Worm (Caenorhabditis elegans) whole organism, L4 larva: ENCODE measurements around the gene nhr-86.

Experiments
- D1046.2 ChIP-seq: fragments of 200-800 bp; sonication (Bioruptor generic); IDR thresholded peaks from 2 replicates; pipeline ENCODE4 v1.3.6; 2022; ENCODE audit warnings: missing genetic modification characterization, missing compliant biosample characterization
- F10B5.3 ChIP-seq: sonication (generic microtip); optimal IDR thresholded peaks from 2 replicates; lab custom pipeline; 2016; ENCODE audit warnings: mild to moderate bottlenecking, missing genetic modification characterization, missing compliant biosample characterization
- F37D6.2 ChIP-seq: sonication (generic microtip); optimal IDR thresholded peaks from 2 replicates; lab custom pipeline; 2016; ENCODE audit warnings: mild to moderate bottlenecking, missing genetic modification characterization, missing compliant biosample characterization
- R02D3.7 ChIP-seq: fragments of 150-350 bp; sonication (generic microtip); optimal IDR thresholded peaks from 3 replicates; lab custom pipeline; 2014; ENCODE audit warnings: missing biosample characterization, missing genetic modification characterization
- T20F7.1 ChIP-seq: fragments of 200-800 bp; sonication (Bioruptor generic); optimal IDR thresholded peaks from 2 replicates; lab custom pipeline; 2018; ENCODE audit warnings: mild to moderate bottlenecking, missing genetic modification characterization, missing compliant biosample characterization
- Y48G9A.11 ChIP-seq: fragments of 200-800 bp; sonication (Bioruptor generic); IDR thresholded peaks from 2 replicates; pipeline ENCODE4 v1.3.6; 2022; ENCODE audit warnings: missing genetic modification reagents, missing genetic modification characterization, missing compliant biosample characterization
- Y5F2A.4 ChIP-seq: fragments of 200-800 bp; sonication (Bioruptor generic); optimal IDR thresholded peaks from 2 replicates; lab custom pipeline; 2018; ENCODE audit warnings: mild to moderate bottlenecking, missing genetic modification characterization, missing compliant biosample characterization
- ama-1 ChIP-seq: fragments of 150-350 bp; optimal IDR thresholded peaks from 2 replicates; lab custom pipeline; 2014; ENCODE audit warnings: inconsistent platforms, mixed read lengths
- arid-1 ChIP-seq: fragments of 200-800 bp; sonication (Bioruptor generic); conservative IDR thresholded peaks from 2 replicates; pipeline ENCODE4 v1.3.6; 2022; ENCODE audit warnings: missing genetic modification reagents, missing genetic modification characterization, missing compliant biosample characterization
- attf-4 ChIP-seq: sonication (generic microtip); optimal IDR thresholded peaks from 3 replicates; lab custom pipeline; 2017; ENCODE audit warnings: missing biosample characterization, missing genetic modification characterization
- ceh-20 ChIP-seq: fragments of 200-800 bp; sonication (Bioruptor generic); IDR thresholded peaks from 2 replicates; pipeline ENCODE4 v1.3.6; 2022; ENCODE audit warnings: missing genetic modification reagents, missing genetic modification characterization, missing compliant biosample characterization
- ceh-28 ChIP-seq: fragments of 150-350 bp; optimal IDR thresholded peaks from 2 replicates; lab custom pipeline; 2014; ENCODE audit warnings: missing biosample characterization, missing genetic modification reagents, missing genetic modification characterization
- ceh-44 ChIP-seq: fragments of 200-800 bp; sonication (Bioruptor generic); IDR thresholded peaks from 2 replicates; pipeline ENCODE4 v1.3.6; 2022; ENCODE audit warnings: missing genetic modification reagents, missing genetic modification characterization, missing compliant biosample characterization
- ces-1 ChIP-seq: fragments of 150-350 bp; sonication (generic microtip); optimal IDR thresholded peaks from 4 replicates; lab custom pipeline; 2014; ENCODE audit warnings: missing biosample characterization, missing genetic modification reagents, missing genetic modification characterization
- ctbp-1 ChIP-seq: fragments of 200-800 bp; sonication (Bioruptor generic); IDR thresholded peaks from 2 replicates; pipeline ENCODE4 v1.3.6; 2022; ENCODE audit warnings: missing genetic modification reagents, missing genetic modification characterization, missing compliant biosample characterization
- dmd-8 ChIP-seq: fragments of 200-800 bp; sonication (Bioruptor generic); IDR thresholded peaks from 2 replicates; pipeline ENCODE4 v1.3.6; 2022; ENCODE audit warnings: missing genetic modification characterization, missing compliant biosample characterization
- dve-1 ChIP-seq: sonication (generic microtip); optimal IDR thresholded peaks from 2 replicates; lab custom pipeline; 2017; ENCODE audit warnings: antibody characterized with exemption, mild to moderate bottlenecking, missing genetic modification characterization, missing compliant biosample characterization; ENCODE audit not compliant: insufficient read depth
- egl-27 ChIP-seq: sonication (generic microtip); optimal IDR thresholded peaks from 3 replicates; lab custom pipeline; 2017; ENCODE audit warnings: missing biosample characterization, missing genetic modification reagents, missing genetic modification characterization
- egl-43 ChIP-seq: fragments of 200-800 bp; sonication (Bioruptor generic); IDR thresholded peaks from 2 replicates; pipeline ENCODE4 v1.3.6; 2022; ENCODE audit warnings: missing genetic modification reagents, missing genetic modification characterization, missing compliant biosample characterization
- fkh-10 ChIP-seq: fragments of 150-350 bp; optimal IDR thresholded peaks from 2 replicates; lab custom pipeline; 2014; ENCODE audit warnings: missing biosample characterization, missing genetic modification reagents, missing genetic modification characterization
- fos-1 ChIP-seq: fragments of 150-350 bp; optimal IDR thresholded peaks from 2 replicates; lab custom pipeline; 2014; ENCODE audit warnings: missing biosample characterization, missing genetic modification characterization
- hlh-11 ChIP-seq: fragments of 200-800 bp; sonication (Bioruptor generic); optimal IDR thresholded peaks from 2 replicates; lab custom pipeline; 2018; ENCODE audit warnings: mild to moderate bottlenecking, missing genetic modification characterization, missing compliant biosample characterization
- hmg-1.1 ChIP-seq: fragments of 200-800 bp; sonication (Bioruptor generic); IDR thresholded peaks from 2 replicates; pipeline ENCODE4 v1.3.6; 2022; ENCODE audit warnings: missing genetic modification reagents, missing genetic modification characterization, missing compliant biosample characterization
- jun-1 ChIP-seq: fragments of 150-350 bp; optimal IDR thresholded peaks from 2 replicates; lab custom pipeline; 2014; ENCODE audit warnings: missing biosample characterization, missing genetic modification reagents, missing genetic modification characterization
- lim-7 ChIP-seq: fragments of 200-800 bp; sonication (Bioruptor generic); IDR thresholded peaks from 2 replicates; pipeline ENCODE4 v1.3.6; 2022; ENCODE audit warnings: missing genetic modification characterization, missing compliant biosample characterization
- lin-1 ChIP-seq: fragments of 200-800 bp; sonication (Bioruptor generic); IDR thresholded peaks from 2 replicates; pipeline ENCODE4 v1.3.6; 2022; ENCODE audit warnings: missing genetic modification reagents, missing genetic modification characterization, missing compliant biosample characterization
- lin-38 ChIP-seq: fragments of 200-800 bp; sonication (Bioruptor generic); IDR thresholded peaks from 2 replicates; pipeline ENCODE4 v1.3.6; 2022; ENCODE audit warnings: missing genetic modification reagents, missing genetic modification characterization, missing compliant biosample characterization
- lir-3 ChIP-seq: sonication (generic microtip); optimal IDR thresholded peaks from 2 replicates; lab custom pipeline; 2016; ENCODE audit warnings: mild to moderate bottlenecking, missing genetic modification characterization, missing compliant biosample characterization
- lsy-2 ChIP-seq, 2 experiments: fragments of 150-350 bp in 1 of 2; sonication (generic microtip) in 1 of 2; optimal IDR thresholded peaks; 2 replicates each; lab custom pipeline; 2014 to 2017; ENCODE audit warnings: missing biosample characterization in 2 of 2, missing genetic modification characterization in 2 of 2
- madf-5 ChIP-seq, 2 experiments: fragments of 200-800 bp; sonication (Bioruptor generic); IDR thresholded peaks; 2 replicates each; pipeline ENCODE4 v1.3.6; 2022; ENCODE audit warnings: missing compliant biosample characterization in 2 of 2, missing genetic modification characterization in 2 of 2
- madf-9 ChIP-seq: fragments of 200-800 bp; sonication (Bioruptor generic); conservative IDR thresholded peaks from 2 replicates; pipeline ENCODE4 v1.3.6; 2022; ENCODE audit warnings: missing genetic modification reagents, missing genetic modification characterization, missing compliant biosample characterization
- mxl-3 ChIP-seq: fragments of 200-800 bp; sonication (Bioruptor generic); optimal IDR thresholded peaks from 2 replicates; lab custom pipeline; 2018; ENCODE audit warnings: mild to moderate bottlenecking, missing genetic modification characterization, missing compliant biosample characterization
- nhr-237 ChIP-seq: sonication (generic microtip); optimal IDR thresholded peaks from 2 replicates; lab custom pipeline; 2017; ENCODE audit warnings: missing biosample characterization, missing genetic modification characterization
- nhr-25 ChIP-seq: sonication (generic microtip); optimal IDR thresholded peaks from 2 replicates; lab custom pipeline; 2017; ENCODE audit warnings: missing genetic modification characterization, mild to moderate bottlenecking, missing compliant biosample characterization, antibody characterized with exemption, moderate library complexity, borderline replicate concordance; ENCODE audit not compliant: insufficient read depth
- nhr-28 ChIP-seq: fragments of 150-350 bp; optimal IDR thresholded peaks from 2 replicates; lab custom pipeline; 2014; ENCODE audit warnings: missing biosample characterization, missing genetic modification characterization
- nhr-41 ChIP-seq: fragments of 200-800 bp; sonication (Bioruptor generic); IDR thresholded peaks from 2 replicates; pipeline ENCODE4 v1.3.6; 2022; ENCODE audit warnings: missing genetic modification reagents, missing genetic modification characterization, missing compliant biosample characterization
- nhr-48 ChIP-seq: sonication (generic microtip); optimal IDR thresholded peaks from 2 replicates; lab custom pipeline; 2016; ENCODE audit warnings: mild to moderate bottlenecking, missing genetic modification characterization, missing compliant biosample characterization
- pha-4 ChIP-seq, 2 experiments: fragments of 150-350 bp in 1 of 2; fragments of 200-800 bp in 1 of 2; sonication (Bioruptor generic) in 1 of 2; IDR thresholded peaks in 1 of 2; optimal IDR thresholded peaks in 1 of 2; 2 replicates each; pipeline versions ENCODE4 v1.3.6 to Lab custom; 2014 to 2022; ENCODE audit warnings: missing genetic modification characterization in 2 of 2, missing genetic modification reagents in 2 of 2, missing biosample characterization in 1 of 2, missing compliant biosample characterization in 1 of 2
- php-3 ChIP-seq: fragments of 200-800 bp; sonication (Bioruptor generic); IDR thresholded peaks from 2 replicates; pipeline ENCODE4 v1.3.6; 2022; ENCODE audit warnings: missing genetic modification reagents, missing genetic modification characterization, missing compliant biosample characterization
- saeg-2 ChIP-seq: fragments of 200-800 bp; sonication (Bioruptor generic); IDR thresholded peaks from 2 replicates; pipeline ENCODE4 v1.3.6; 2022; ENCODE audit warnings: missing genetic modification reagents, missing genetic modification characterization, missing compliant biosample characterization
- skn-1 ChIP-seq: fragments of 150-350 bp; optimal IDR thresholded peaks from 2 replicates; lab custom pipeline; 2014; ENCODE audit warnings: missing biosample characterization, missing genetic modification characterization
- tag-97 ChIP-seq: fragments of 200-800 bp; sonication (Bioruptor generic); IDR thresholded peaks from 2 replicates; pipeline ENCODE4 v1.3.6; 2022; ENCODE audit warnings: missing genetic modification characterization, missing compliant biosample characterization
- tra-1 ChIP-seq: fragments of 200-800 bp; sonication (Bioruptor generic); IDR thresholded peaks from 2 replicates; pipeline ENCODE4 v1.3.6; 2022; ENCODE audit warnings: missing genetic modification reagents, missing genetic modification characterization, missing compliant biosample characterization
- unc-130 ChIP-seq: sonication (generic microtip); optimal IDR thresholded peaks from 2 replicates; lab custom pipeline; 2016; ENCODE audit warnings: missing genetic modification reagents, missing genetic modification characterization, missing compliant biosample characterization
- unc-39 ChIP-seq: sonication (generic microtip); optimal IDR thresholded peaks from 2 replicates; lab custom pipeline; 2017; ENCODE audit warnings: missing biosample characterization, missing genetic modification characterization
- zfp-2 ChIP-seq: sonication (generic microtip); optimal IDR thresholded peaks from 2 replicates; lab custom pipeline; 2016; ENCODE audit warnings: mild to moderate bottlenecking, missing genetic modification characterization, missing compliant biosample characterization
- ztf-11 ChIP-seq: fragments of 150-350 bp; optimal IDR thresholded peaks from 2 replicates; lab custom pipeline; 2014; ENCODE audit warnings: missing biosample characterization, missing genetic modification characterization

nhr-86 gene

ce11 chrV:2068728-2069443 lies 2.2 kb upstream of the nhr-86 start (continued):
- TF ChIP-seq saeg-2 (GFP tag; lab: Robert Waterston, UW) (no peak), dmd-8 (GFP tag; lab: Robert Waterston, UW) (0 out of 2 replicates have a peak, but pooled peaks have one; percentile 28), lin-38 (peak; percentile 12; the same call in 1 of the 2 replicates), php-3 (GFP tag; lab: Robert Waterston, UW) (no peak)

- peak; percentile 23 for TF ChIP-seq ama-1 (lab: Kevin White, UChicago)
- TF ChIP-seq fkh-10 (GFP tag; lab: Kevin White, UChicago), result no peak
- TF ChIP-seq jun-1 (tag; lab: Kevin White, UChicago), result no peak
- TF ChIP-seq ceh-20 (GFP tag; lab: Robert Waterston, UW), result no peak
- TF ChIP-seq tag-97 (GFP tag; lab: Robert Waterston, UW), result no peak
- TF ChIP-seq Y48G9A.11 (GFP tag; lab: Robert Waterston, UW), result no peak
- no peak for TF ChIP-seq lir-3 (tag; lab: Kevin White, UChicago)
- TF ChIP-seq dve-1, result peak; percentile 69
- peak; percentile 73 for TF ChIP-seq hlh-11 (tag; lab: Kevin White, UChicago)
- TF ChIP-seq nhr-41 (GFP tag; lab: Robert Waterston, UW), result no peak
- no peak for TF ChIP-seq skn-1
- peak; percentile 66; the same call in 1 of the 2 replicates for TF ChIP-seq lim-7 (GFP tag; lab: Robert Waterston, UW)
- no peak for TF ChIP-seq nhr-237 (tag; lab: Kevin White, UChicago)
- peak in 1 of 2 experiments; percentile 47 for TF ChIP-seq lsy-2 (tag; optimal IDR thresholded peaks at IDR 0.05; lab: Kevin White, UChicago)
- no peak for TF ChIP-seq R02D3.7 (tag; lab: Kevin White, UChicago)
- TF ChIP-seq madf-9, result no peak
- TF ChIP-seq nhr-28 (tag; lab: Kevin White, UChicago), result peak; percentile 53
- 0 out of 2 replicates have a peak, but pooled peaks have one; percentile 16 for TF ChIP-seq D1046.2 (GFP tag; lab: Robert Waterston, UW)
- TF ChIP-seq pha-4 (GFP tag; IDR thresholded peaks at IDR 0.05; lab: Robert Waterston, UW), result no peak
- no peak for TF ChIP-seq pha-4 (tag; optimal IDR thresholded peaks at IDR 0.05; lab: Kevin White, UChicago)
- TF ChIP-seq egl-27, result no peak
- peak; percentile 92 for TF ChIP-seq mxl-3 (GFP tag; lab: Kevin White, UChicago)
- no peak for TF ChIP-seq nhr-48
- TF ChIP-seq F10B5.3 (tag; lab: Kevin White, UChicago), result no peak
- no peak for TF ChIP-seq unc-39 (tag; lab: Kevin White, UChicago)
- TF ChIP-seq fos-1 (tag; lab: Kevin White, UChicago), result no peak
- TF ChIP-seq T20F7.1 (GFP tag; lab: Kevin White, UChicago), result no peak
- TF ChIP-seq ces-1 (GFP tag; lab: Kevin White, UChicago), result no peak
- no peak for TF ChIP-seq ceh-28 (tag; lab: Kevin White, UChicago)
- no peak for TF ChIP-seq unc-130 (GFP tag; lab: Kevin White, UChicago)
- peak; percentile 47; the same call in 1 of the 2 replicates for TF ChIP-seq egl-43 (GFP tag; lab: Robert Waterston, UW)
- peak; percentile 46; the same call in 1 of the 2 replicates for TF ChIP-seq ctbp-1 (GFP tag; lab: Robert Waterston, UW)
- TF ChIP-seq tra-1, result no peak
- TF ChIP-seq Y5F2A.4 (GFP tag; lab: Kevin White, UChicago), result no peak
- no peak for TF ChIP-seq zfp-2 (tag; lab: Kevin White, UChicago)
- no peak for TF ChIP-seq attf-4 (tag; lab: Kevin White, UChicago)
- TF ChIP-seq hmg-1.1 (GFP tag; lab: Robert Waterston, UW), result peak; percentile 55; the same call in 1 of the 2 replicates
- no peak for TF ChIP-seq ztf-11
- no peak for TF ChIP-seq F37D6.2 (tag; lab: Kevin White, UChicago)
- TF ChIP-seq arid-1, result 0 out of 2 replicates have a peak, but pooled peaks have one; percentile 9
- TF ChIP-seq nhr-25 (tag; lab: Kevin White, UChicago), result peak; percentile 49
- no peak for TF ChIP-seq madf-5 (GFP tag; IDR thresholded peaks at IDR 0.05; lab: Robert Waterston, UW)
- TF ChIP-seq ceh-44, result no peak
- TF ChIP-seq lin-1 (GFP tag; lab: Robert Waterston, UW), result no peak
Measured at ce11 chrV:2067985-2068499, 1.4 kb upstream of the nhr-86 start, which contains the start of gene lbp-9. lbp-9 (plus strand) TSS chrV:2068449.
